Worm (Caenorhabditis elegans): ENCODE results near the gene sumv-2.

Gene sumv-2

ce11 chrV:4668636-4669035 lies 51.3 kb downstream of the sumv-2 start, which contains the start of gene srx-77:
TSS of gene srx-77 (minus strand) at chrV:4668736.
- TF ChIP-seq nhr-23 (tag; optimal IDR thresholded peaks at IDR 0.05) (no peak), lsy-12 (tag; optimal IDR thresholded peaks at IDR 0.05) (no peak), fkh-10 (GFP tag; optimal IDR thresholded peaks at IDR 0.05) (no peak), sea-2 (GFP tag; optimal IDR thresholded peaks at IDR 0.05) (no peak), nhr-11 (tag; optimal IDR thresholded peaks at IDR 0.05) (no peak), skn-1 (tag; optimal IDR thresholded peaks at IDR 0.05) (no peak), fkh-2 (tag; optimal IDR thresholded peaks at IDR 0.05) (no peak), nhr-67 (tag; optimal IDR thresholded peaks at IDR 0.05) (no peak), ama-1 (optimal IDR thresholded peaks at IDR 0.05) (no peak), nhr-76 (tag; optimal IDR thresholded peaks at IDR 0.05) (no peak), aly-2 (tag; optimal IDR thresholded peaks at IDR 0.05) (no peak), tbx-2 (tag; optimal IDR thresholded peaks at IDR 0.05) (no peak), elt-2 (tag; optimal IDR thresholded peaks at IDR 0.05) (no peak), nhr-12 (tag; optimal IDR thresholded peaks at IDR 0.05) (no peak), ceh-28 (tag; optimal IDR thresholded peaks at IDR 0.05) (no peak), nhr-25 (tag; optimal IDR thresholded peaks at IDR 0.05) (no peak), egl-27 (tag; optimal IDR thresholded peaks at IDR 0.05) (no peak)

- TF ChIP-seq lsy-12 (tag; optimal IDR thresholded peaks at IDR 0.05) = no peak
- no peak for TF ChIP-seq mml-1 (tag; optimal IDR thresholded peaks at IDR 0.05)
- TF ChIP-seq lin-15B (tag; optimal IDR thresholded peaks at IDR 0.05) = no peak
- TF ChIP-seq nhr-12 (tag; optimal IDR thresholded peaks at IDR 0.05) = no peak
- no peak for TF ChIP-seq ztf-11 (tag; optimal IDR thresholded peaks at IDR 0.05)
- no peak for TF ChIP-seq unc-62 (GFP tag; optimal IDR thresholded peaks at IDR 0.05)
- TF ChIP-seq nhr-237 (tag; optimal IDR thresholded peaks at IDR 0.05) = no peak
- no peak for TF ChIP-seq jun-1 (tag; optimal IDR thresholded peaks at IDR 0.05)
- no peak for TF ChIP-seq aly-2 (tag; optimal IDR thresholded peaks at IDR 0.05)
These were observed 55.1 kb downstream of the sumv-2 start, which contains the start of gene K03B4.9 for ce11 chrV:4672487-4672886. TSS of gene K03B4.9 (minus strand) at chrV:4672587.

DNA sequence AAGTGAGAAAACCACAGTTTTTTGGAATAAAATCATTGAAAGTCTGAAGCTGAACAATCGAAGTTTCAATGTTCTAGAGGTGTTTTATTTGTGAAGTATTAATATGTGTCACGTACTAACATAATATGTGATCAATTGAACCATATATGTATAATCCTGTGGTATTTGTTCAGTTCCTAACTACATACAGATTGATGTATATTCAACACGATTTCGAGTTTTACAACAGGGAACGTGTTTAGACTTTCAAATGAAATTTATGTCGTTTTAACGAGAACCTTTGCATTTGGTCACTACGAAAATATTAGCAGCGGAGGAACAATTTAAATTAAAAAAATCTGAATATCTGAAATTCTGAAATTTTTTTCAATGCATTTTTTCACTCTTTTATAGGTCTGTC lies 57.1 kb downstream of the sumv-2 start, which contains the start of gene K03B4.8:
Gene K03B4.8, minus strand, starts transcription at position 101 of the 400 bp plus-strand sequence.
- no peak for TF ChIP-seq fkh-2 (tag; optimal IDR thresholded peaks at IDR 0.05)

ce11 chrV:4676092-4676491 lies 58.7 kb downstream of the sumv-2 start, which contains the start of gene K03B4.6:
TSS of gene K03B4.6 (minus strand) at chrV:4676192.
- TF ChIP-seq egl-5 (tag; optimal IDR thresholded peaks at IDR 0.05) (no peak), mml-1 (tag; optimal IDR thresholded peaks at IDR 0.05) (no peak), unc-39 (tag; optimal IDR thresholded peaks at IDR 0.05) (no peak), ceh-28 (tag; optimal IDR thresholded peaks at IDR 0.05) (no peak), skn-1 (tag; optimal IDR thresholded peaks at IDR 0.05) (no peak), ztf-4 (tag; optimal IDR thresholded peaks at IDR 0.05) (no peak), ama-1 (optimal IDR thresholded peaks at IDR 0.05) (no peak), aly-2 (tag; optimal IDR thresholded peaks at IDR 0.05) (no peak), nhr-76 (tag; optimal IDR thresholded peaks at IDR 0.05) (no peak)

ce11 chrV:4676812-4677211 lies 59.5 kb downstream of the sumv-2 start:
- TF ChIP-seq tbx-2 (tag; optimal IDR thresholded peaks at IDR 0.05) (no peak), aly-2 (tag; optimal IDR thresholded peaks at IDR 0.05) (no peak), nfya-1 (tag; optimal IDR thresholded peaks at IDR 0.05; ENCODE audit: insufficient read depth) (peak; percentile 70), ceh-9 (tag; optimal IDR thresholded peaks at IDR 0.05) (no peak), zag-1 (tag; optimal IDR thresholded peaks at IDR 0.05) (no peak), nhr-25 (tag; optimal IDR thresholded peaks at IDR 0.05) (no peak)
